Fruit fly (Drosophila melanogaster) whole organism, embryonic: ENCODE results near the gene Mocs2A.
A peak's percentile ranks its signal among the peaks of the same experiment; 100 is the strongest.

Source experiments
- Adf1 ChIP-seq: fragments of 200-800 bp; sonication (Bioruptor generic); IDR thresholded peaks from 2 replicates; pipeline ENCODE4 v1.3.6; 2022; ENCODE audit warnings: missing biosample characterization, missing genetic modification characterization
- CG10321 ChIP-seq: fragments of 200-800 bp; sonication (Bioruptor generic); IDR thresholded peaks from 2 replicates; pipeline ENCODE4 v1.3.6; 2022; ENCODE audit warnings: missing biosample characterization, missing genetic modification characterization
- CG11695 ChIP-seq: fragments of 200-800 bp; sonication (Bioruptor generic); IDR thresholded peaks from 3 replicates; pipeline ENCODE4 v1.3.6; 2022; ENCODE audit warnings: missing biosample characterization, missing genetic modification characterization
- CG15514 ChIP-seq: fragments of 200-800 bp; sonication (Bioruptor generic); optimal IDR thresholded peaks from 3 replicates; lab custom pipeline; 2017; ENCODE audit warnings: missing biosample characterization, missing genetic modification characterization, mild to moderate bottlenecking, moderate library complexity, missing genetic modification reagents
- CG17568 ChIP-seq: fragments of 200-800 bp; sonication (Bioruptor generic); optimal IDR thresholded peaks from 2 replicates; lab custom pipeline; 2018; ENCODE audit warnings: missing biosample characterization, mild to moderate bottlenecking, missing genetic modification characterization, moderate library complexity
- CG1832 ChIP-seq: fragments of 200-800 bp; sonication (Bioruptor generic); optimal IDR thresholded peaks from 2 replicates; lab custom pipeline; 2017; ENCODE audit warnings: missing biosample characterization, mild to moderate bottlenecking, missing genetic modification characterization, inconsistent platforms
- CG2199 ChIP-seq: fragments of 200-800 bp; sonication (Bioruptor generic); IDR thresholded peaks from 3 replicates; pipeline ENCODE4 v1.3.6; 2022; ENCODE audit warnings: missing biosample characterization, missing genetic modification characterization
- CG31441 ChIP-seq: fragments of 200-800 bp; sonication (Bioruptor generic); IDR thresholded peaks from 2 replicates; pipeline ENCODE4 v1.3.6; 2022; ENCODE audit warnings: missing biosample characterization, missing genetic modification characterization
- CG3281 ChIP-seq: fragments of 200-800 bp; sonication (Bioruptor generic); optimal IDR thresholded peaks from 3 replicates; lab custom pipeline; 2017; ENCODE audit warnings: missing biosample characterization, mild to moderate bottlenecking, missing genetic modification characterization
- CG6813 ChIP-seq: fragments of 200-800 bp; sonication (Bioruptor generic); optimal IDR thresholded peaks from 2 replicates; lab custom pipeline; 2017; ENCODE audit warnings: missing biosample characterization, missing genetic modification characterization, mild to moderate bottlenecking, moderate library complexity, missing genetic modification reagents
- CG8765 ChIP-seq: fragments of 200-800 bp; sonication (Bioruptor generic); IDR thresholded peaks from 2 replicates; pipeline ENCODE4 v1.3.6; 2022; ENCODE audit warnings: missing biosample characterization, missing genetic modification characterization
- CG9876 ChIP-seq: fragments of 200-800 bp; sonication (Bioruptor generic); optimal IDR thresholded peaks from 2 replicates; lab custom pipeline; 2016; ENCODE audit warnings: missing biosample characterization, missing genetic modification characterization
- Camta ChIP-seq: fragments of 200-800 bp; sonication (Bioruptor generic); optimal IDR thresholded peaks from 2 replicates; lab custom pipeline; 2016; ENCODE audit warnings: missing biosample characterization, missing genetic modification characterization
- Dek ChIP-seq: fragments of 200-800 bp; sonication (Bioruptor generic); optimal IDR thresholded peaks from 3 replicates; lab custom pipeline; 2019; ENCODE audit warnings: missing biosample characterization, mild to moderate bottlenecking, missing genetic modification characterization, moderate library complexity
- Elba2 ChIP-seq: fragments of 200-800 bp; sonication (Bioruptor generic); optimal IDR thresholded peaks from 3 replicates; lab custom pipeline; 2016; ENCODE audit warnings: missing biosample characterization, missing genetic modification characterization
- HmgD ChIP-seq: fragments of 200-800 bp; sonication (Bioruptor generic); optimal IDR thresholded peaks from 3 replicates; lab custom pipeline; 2016; ENCODE audit warnings: missing biosample characterization, missing genetic modification characterization
- Jarid2 ChIP-seq: fragments of 200-800 bp; sonication (Bioruptor generic); optimal IDR thresholded peaks from 3 replicates; lab custom pipeline; 2017; ENCODE audit warnings: mild to moderate bottlenecking, missing biosample characterization, missing genetic modification reagents, missing genetic modification characterization
- Mes4 ChIP-seq: fragments of 200-800 bp; sonication (Bioruptor generic); optimal IDR thresholded peaks from 2 replicates; lab custom pipeline; 2016; ENCODE audit warnings: missing biosample characterization, missing genetic modification characterization
- Nf-YA ChIP-seq: fragments of 200-800 bp; sonication (Bioruptor generic); IDR thresholded peaks from 2 replicates; pipeline ENCODE4 v1.3.6; 2022; ENCODE audit warnings: missing biosample characterization, missing genetic modification characterization
- Nf-YB ChIP-seq: fragments of 200-800 bp; sonication (Bioruptor generic); optimal IDR thresholded peaks from 3 replicates; lab custom pipeline; 2019; ENCODE audit warnings: missing biosample characterization, mild to moderate bottlenecking, missing genetic modification characterization, moderate library complexity
- Nf-YC ChIP-seq: fragments of 200-800 bp; optimal IDR thresholded peaks from 3 replicates; lab custom pipeline; 2019; ENCODE audit warnings: missing biosample characterization, mild to moderate bottlenecking, missing genetic modification characterization, moderate library complexity
- Opbp ChIP-seq: fragments of 200-800 bp; sonication (Bioruptor generic); IDR thresholded peaks from 3 replicates; pipeline ENCODE4 v1.3.6; 2022; ENCODE audit warnings: missing biosample characterization, missing genetic modification characterization; ENCODE audit not compliant: partially characterized antibody
- PHDP ChIP-seq: fragments of 200-800 bp; sonication (Bioruptor generic); optimal IDR thresholded peaks from 3 replicates; lab custom pipeline; 2018; ENCODE audit warnings: missing biosample characterization, mild to moderate bottlenecking, missing genetic modification characterization, moderate library complexity
- Ravus ChIP-seq: fragments of 200-800 bp; sonication (Bioruptor generic); IDR thresholded peaks from 2 replicates; pipeline ENCODE4 v1.3.6; 2022; ENCODE audit warnings: missing biosample characterization, missing genetic modification characterization
- Sin3A ChIP-seq: fragments of >200 bp; optimal IDR thresholded peaks from 2 replicates; lab custom pipeline; 2018
- Sox100B ChIP-seq: fragments of 200-800 bp; sonication (Bioruptor generic); optimal IDR thresholded peaks from 3 replicates; lab custom pipeline; 2018; ENCODE audit warnings: missing biosample characterization, mild to moderate bottlenecking, missing genetic modification characterization
- Sry-β ChIP-seq: fragments of 200-800 bp; sonication (Bioruptor generic); optimal IDR thresholded peaks from 2 replicates; lab custom pipeline; 2018; ENCODE audit warnings: missing biosample characterization, mild to moderate bottlenecking, missing genetic modification characterization, moderate library complexity
- Trl ChIP-seq, 3 experiments: fragments of >200 bp in 2 of 3; fragments of 200-800 bp in 1 of 3; sonication (Bioruptor generic) in 1 of 3; optimal IDR thresholded peaks; 2 replicates in 1 of 3; 3 replicates in 2 of 3; lab custom pipeline; 2016 to 2017; ENCODE audit warnings: missing biosample characterization in 1 of 3, missing genetic modification characterization in 1 of 3
- cg ChIP-seq: fragments of 200-800 bp; sonication (Bioruptor generic); optimal IDR thresholded peaks from 3 replicates; lab custom pipeline; 2019; ENCODE audit warnings: missing biosample characterization, mild to moderate bottlenecking, missing genetic modification characterization, moderate library complexity
- crol ChIP-seq: fragments of 200-800 bp; sonication (Bioruptor generic); IDR thresholded peaks from 2 replicates; pipeline ENCODE4 v1.3.6; 2022; ENCODE audit warnings: missing biosample characterization, missing genetic modification characterization
- jing ChIP-seq: fragments of 200-800 bp; sonication (Bioruptor generic); optimal IDR thresholded peaks from 2 replicates; lab custom pipeline; 2018; ENCODE audit warnings: missing biosample characterization, mild to moderate bottlenecking, missing genetic modification characterization
- kay ChIP-seq: fragments of 200-800 bp; sonication (Bioruptor generic); optimal IDR thresholded peaks from 2 replicates; lab custom pipeline; 2016; ENCODE audit warnings: missing biosample characterization, missing genetic modification characterization
- lov ChIP-seq, 2 experiments: fragments of 200-800 bp in 1 of 2; fragments of >200 bp in 1 of 2; sonication (Bioruptor generic) in 1 of 2; IDR thresholded peaks in 1 of 2; optimal IDR thresholded peaks in 1 of 2; 2 replicates in 1 of 2; 3 replicates in 1 of 2; pipeline versions ENCODE4 v1.3.6 to Lab custom; 2017 to 2022; ENCODE audit warnings: missing biosample characterization in 1 of 2, missing genetic modification characterization in 1 of 2
- maf-S ChIP-seq: fragments of 200-800 bp; sonication (Bioruptor generic); optimal IDR thresholded peaks from 2 replicates; lab custom pipeline; 2016; ENCODE audit warnings: missing biosample characterization, missing genetic modification characterization
- mld ChIP-seq: fragments of 200-800 bp; sonication (Bioruptor generic); IDR thresholded peaks from 3 replicates; pipeline ENCODE4 v1.3.6; 2022; ENCODE audit warnings: missing biosample characterization, missing genetic modification characterization; ENCODE audit not compliant: partially characterized antibody
- nau ChIP-seq: fragments of 200-800 bp; sonication (Bioruptor generic); optimal IDR thresholded peaks from 3 replicates; lab custom pipeline; 2017; ENCODE audit warnings: missing biosample characterization, mild to moderate bottlenecking, missing genetic modification characterization, missing genetic modification reagents
- nom ChIP-seq: fragments of 200-800 bp; sonication (Bioruptor generic); optimal IDR thresholded peaks from 2 replicates; lab custom pipeline; 2017; ENCODE audit warnings: missing biosample characterization, missing genetic modification characterization, mild to moderate bottlenecking, moderate library complexity, missing genetic modification reagents
- oc ChIP-seq: fragments of 200-800 bp; sonication (Bioruptor generic); optimal IDR thresholded peaks from 2 replicates; lab custom pipeline; 2018; ENCODE audit warnings: missing biosample characterization, mild to moderate bottlenecking, missing genetic modification characterization, moderate library complexity
- pb ChIP-seq: fragments of 200-800 bp; sonication (Bioruptor generic); optimal IDR thresholded peaks from 3 replicates; lab custom pipeline; 2016; ENCODE audit warnings: missing biosample characterization, missing genetic modification characterization
- pnt ChIP-seq: fragments of 200-800 bp; sonication (Bioruptor generic); optimal IDR thresholded peaks from 3 replicates; lab custom pipeline; 2016; ENCODE audit warnings: missing biosample characterization, missing genetic modification characterization
- stc ChIP-seq: fragments of 200-800 bp; sonication (Bioruptor generic); IDR thresholded peaks from 2 replicates; pipeline ENCODE4 v1.3.6; 2022; ENCODE audit warnings: missing biosample characterization, missing genetic modification characterization
- tup ChIP-seq: fragments of 200-800 bp; sonication (Bioruptor generic); optimal IDR thresholded peaks from 2 replicates; lab custom pipeline; 2016; ENCODE audit warnings: missing biosample characterization, mild to moderate bottlenecking, missing genetic modification characterization, moderate library complexity
- twi ChIP-seq: fragments of 200-800 bp; optimal IDR thresholded peaks from 2 replicates; lab custom pipeline; 2019; ENCODE audit warnings: missing biosample characterization, mild to moderate bottlenecking, missing genetic modification characterization, moderate library complexity
- wek ChIP-seq: fragments of 200-800 bp; sonication (Bioruptor generic); optimal IDR thresholded peaks from 3 replicates; lab custom pipeline; 2018; ENCODE audit warnings: missing biosample characterization, mild to moderate bottlenecking, missing genetic modification characterization, moderate library complexity
- zf30C ChIP-seq: fragments of 200-800 bp; sonication (Bioruptor generic); optimal IDR thresholded peaks from 3 replicates; lab custom pipeline; 2018; ENCODE audit warnings: missing biosample characterization, mild to moderate bottlenecking, missing genetic modification characterization

Mocs2A gene

dm6 chr3R:25094639-25095038, 32.5 kb downstream of the Mocs2A start, which contains the start of gene fd96Cb:
Gene fd96Cb, plus strand, starts transcription at chr3R:25095012.
- TF ChIP-seq Jarid2 (GFP tag; lab: Kevin White, UChicago) (peak; percentile 73), CG6813 (no peak), Sry-β (GFP tag; lab: Kevin White, UChicago) (no peak), lov (optimal IDR thresholded peaks at IDR 0.05; lab: Kevin White, UChicago) (no peak), lov (GFP tag; IDR thresholded peaks at IDR 0.05; lab: Robert Waterston, UW) (no peak), Trl (optimal IDR thresholded peaks at IDR 0.05; lab: Kevin White, UChicago) (peak; percentile 30 to 49), Trl (GFP tag; optimal IDR thresholded peaks at IDR 0.05; lab: Kevin White, UChicago) (no peak), CG1832 (GFP tag; lab: Kevin White, UChicago) (peak; percentile 88), oc (peak; percentile 64), CG17568 (no peak), Dek (tag; lab: Kevin White, UChicago) (no peak), cg (peak; percentile 64), Nf-YA (GFP tag; lab: Robert Waterston, UW) (peak; percentile 95), mld (GFP tag; lab: Robert Waterston, UW) (0 out of 3 replicates have a peak, but pooled peaks have one; percentile 55), nom (GFP tag; lab: Kevin White, UChicago) (peak; percentile 31), Camta (GFP tag; lab: Kevin White, UChicago) (no peak), Nf-YB (peak; percentile 100), Opbp (GFP tag; lab: Robert Waterston, UW) (peak; percentile 34; the same call in 1 of the 3 replicates), Nf-YC (tag; lab: Kevin White, UChicago) (peak; percentile 100), kay (GFP tag; lab: Kevin White, UChicago) (no peak), Adf1 (GFP tag; lab: Robert Waterston, UW) (peak; percentile 31; the same call in 1 of the 2 replicates), CG10321 (GFP tag; lab: Robert Waterston, UW) (peak; percentile 94), jing (GFP tag; lab: Kevin White, UChicago) (peak; percentile 34), Ravus (no peak), HmgD (GFP tag; lab: Kevin White, UChicago) (peak; percentile 21), CG8765 (no peak)

dm6 chr3R:25082348-25082747, 44.8 kb downstream of the Mocs2A start, which contains the start of gene fd96Ca:
Gene fd96Ca, plus strand, starts transcription at chr3R:25082684.
- TF ChIP-seq Sin3A (lab: Kevin White, UChicago) (no peak), Nf-YB (peak; percentile 95), crol (peak; percentile 84; the same call in 1 of the 2 replicates), Nf-YC (tag; lab: Kevin White, UChicago) (peak; percentile 92), Mes4 (GFP tag; lab: Kevin White, UChicago) (no peak), tup (no peak), CG31441 (GFP tag; lab: Robert Waterston, UW) (no peak), zf30C (peak; percentile 83), CG8765 (no peak), Trl (optimal IDR thresholded peaks at IDR 0.05; lab: Kevin White, UChicago) (peak in 1 of 2 experiments; percentile 22), Trl (GFP tag; optimal IDR thresholded peaks at IDR 0.05; lab: Kevin White, UChicago) (no peak)

- TF ChIP-seq CG2199 (GFP tag; lab: Robert Waterston, UW) (peak; percentile 75; the same call in 1 of the 3 replicates), nau (no peak), twi (tag; lab: Kevin White, UChicago) (peak; percentile 47), PHDP (tag; lab: Kevin White, UChicago) (no peak), CG8765 (no peak), Elba2 (no peak), zf30C (peak; percentile 41), Nf-YC (tag; lab: Kevin White, UChicago) (peak; percentile 100), stc (GFP tag; lab: Robert Waterston, UW) (peak; percentile 37; the same call in 1 of the 2 replicates), Nf-YB (peak; percentile 100), wek (GFP tag; lab: Kevin White, UChicago) (peak; percentile 22), CG9876 (no peak), pnt (GFP tag; lab: Kevin White, UChicago) (no peak), CG15514 (no peak), pb (GFP tag; lab: Kevin White, UChicago) (no peak), Nf-YA (GFP tag; lab: Robert Waterston, UW) (peak; percentile 99), jing (GFP tag; lab: Kevin White, UChicago) (peak; percentile 85), Sox100B (GFP tag; lab: Kevin White, UChicago) (no peak), Jarid2 (GFP tag; lab: Kevin White, UChicago) (peak; percentile 92), CG11695 (0 out of 3 replicates have a peak, but pooled peaks have one; percentile 11), CG3281 (GFP tag; lab: Kevin White, UChicago) (no peak), maf-S (no peak)
Measured at dm6 chr3R:25080446-25080845, 46.7 kb downstream of the Mocs2A start.
